Worm (Caenorhabditis elegans) whole organism, mixed stage, embryonic: ENCODE measurements around the gene mpz-6.

Experiments
- lin-13 ChIP-seq: fragments of 150-350 bp; optimal IDR thresholded peaks from 2 replicates; lab custom pipeline; 2014; ENCODE audit warnings: missing biosample characterization, missing genetic modification characterization
- lsy-2 ChIP-seq: fragments of 150-350 bp; optimal IDR thresholded peaks from 2 replicates; lab custom pipeline; 2014; ENCODE audit warnings: missing biosample characterization, missing genetic modification characterization
- mep-1 ChIP-seq: fragments of 150-350 bp; optimal IDR thresholded peaks from 2 replicates; lab custom pipeline; 2017; ENCODE audit warnings: missing biosample characterization, missing genetic modification reagents, missing genetic modification characterization, inconsistent platforms
- nhr-237 ChIP-seq: fragments of 150-350 bp; optimal IDR thresholded peaks from 2 replicates; lab custom pipeline; 2014; ENCODE audit warnings: missing biosample characterization, missing genetic modification characterization
- nhr-76 ChIP-seq: sonication (generic microtip); optimal IDR thresholded peaks from 2 replicates; lab custom pipeline; 2017; ENCODE audit warnings: missing biosample characterization, missing genetic modification characterization
- pha-4 ChIP-seq: fragments of 150-350 bp; optimal IDR thresholded peaks from 2 replicates; lab custom pipeline; 2018; ENCODE audit warnings: missing biosample characterization, missing genetic modification reagents, missing genetic modification characterization
- sptf-1 ChIP-seq: sonication (generic microtip); optimal IDR thresholded peaks from 2 replicates; lab custom pipeline; 2017; ENCODE audit warnings: mild to moderate bottlenecking, missing genetic modification characterization, moderate library complexity, missing compliant biosample characterization

- no peak for TF ChIP-seq lin-13
- TF ChIP-seq lsy-2 (tag; lab: Kevin White, UChicago), result no peak
- TF ChIP-seq nhr-76 (tag; lab: Kevin White, UChicago), result no peak
- no peak for TF ChIP-seq sptf-1
- no peak for TF ChIP-seq nhr-237
- no peak for TF ChIP-seq pha-4 (tag; lab: Kevin White, UChicago)
- TF ChIP-seq mep-1, result no peak
Measured at ce11 chrII:9372991-9373390, 33.9 kb downstream of the mpz-6 start, which contains the start of gene C06C3.4.
